Worm (Caenorhabditis elegans): ENCODE data around the gene F42A9.8.

ce11 chrIV:8605217-8605616 is 13.4 kb downstream of the F42A9.8 start:
- TF ChIP-seq pha-4 (tag; optimal IDR thresholded peaks at IDR 0.05) (no peak), nhr-76 (tag; optimal IDR thresholded peaks at IDR 0.05) (no peak), elt-3 (tag; optimal IDR thresholded peaks at IDR 0.05) (no peak), ztf-11 (tag; optimal IDR thresholded peaks at IDR 0.05) (no peak), unc-39 (tag; optimal IDR thresholded peaks at IDR 0.05) (no peak), cnd-1 (tag; optimal IDR thresholded peaks at IDR 0.05) (no peak), mab-5 (tag; optimal IDR thresholded peaks at IDR 0.05) (no peak), nhr-28 (tag; optimal IDR thresholded peaks at IDR 0.05) (no peak), lsy-2 (tag; optimal IDR thresholded peaks at IDR 0.05) (no peak)
